Worm (Caenorhabditis elegans) whole organism, L4 larva: ENCODE results near the gene ets-4.

Source experiments
- lin-29 ChIP-seq: fragments of 200-800 bp; sonication (Bioruptor generic); IDR thresholded peaks from 2 replicates; pipeline ENCODE4 v1.3.6; 2022; ENCODE audit warnings: missing genetic modification reagents, missing genetic modification characterization, missing compliant biosample characterization
- unc-62 ChIP-seq, 3 experiments: fragments of 150-350 bp in 1 of 3; sonication (generic microtip); optimal IDR thresholded peaks in 2 of 3; peaks in 1 of 3; 1 replicate in 1 of 3; 2 replicates in 2 of 3; lab custom pipeline; 2014 to 2017; ENCODE audit warnings: missing biosample characterization in 3 of 3, missing genetic modification characterization in 3 of 3, missing genetic modification reagents in 3 of 3, missing genotype in 1 of 3

Gene ets-4

ce11 chrX:6569624-6570023 is 50.9 kb downstream of the ets-4 start, which contains the start of gene dop-3:
Gene dop-3, minus strand, starts transcription at chrX:6569724.
- peak in 1 of 2 experiments; percentile 71 for TF ChIP-seq unc-62 (GFP tag; optimal IDR thresholded peaks at IDR 0.05 in 1 of 2; lab: Kevin White, UChicago)
- TF ChIP-seq unc-62 (tag; optimal IDR thresholded peaks at IDR 0.05; lab: Kevin White, UChicago): no peak
- no peak for TF ChIP-seq lin-29 (GFP tag; lab: Robert Waterston, UW)
- TF ChIP-seq, all 104 proteins: peak for 1
